Fruit fly (Drosophila melanogaster) Kc167 (cell line): ENCODE measurements around the gene CG31419.

Experiments used
- h ChIP-seq: fragments of >200 bp; optimal IDR thresholded peaks from 3 replicates; lab custom pipeline; 2018; ENCODE audit warnings: missing external identifiers
- ttk ChIP-seq: sonication (Bioruptor generic); optimal IDR thresholded peaks from 2 replicates; lab custom pipeline; 2017; ENCODE audit warnings: missing external identifiers

- TF ChIP-seq ttk, result no peak
- no peak for TF ChIP-seq h (lab: Kevin White, UChicago)
Measured at dm6 chr3R:17251271-17251670, 33.2 kb upstream of the CG31419 start.
